Worm (Caenorhabditis elegans) whole organism, L4 larva: ENCODE data around the gene cah-1.

Experiments
- F26F4.8 ChIP-seq: fragments of 200-800 bp; sonication (Bioruptor generic); conservative IDR thresholded peaks from 2 replicates; pipeline ENCODE4 v1.3.6; 2022; ENCODE audit warnings: missing genetic modification characterization, missing compliant biosample characterization
- F37D6.2 ChIP-seq: sonication (generic microtip); optimal IDR thresholded peaks from 2 replicates; lab custom pipeline; 2016; ENCODE audit warnings: mild to moderate bottlenecking, missing genetic modification characterization, missing compliant biosample characterization
- F44E2.7 ChIP-seq: fragments of 200-800 bp; sonication (Bioruptor generic); IDR thresholded peaks from 2 replicates; pipeline ENCODE4 v2.1.2; 2022; ENCODE audit warnings: missing genetic modification characterization, missing compliant biosample characterization
- R02D3.7 ChIP-seq: fragments of 150-350 bp; sonication (generic microtip); optimal IDR thresholded peaks from 3 replicates; lab custom pipeline; 2014; ENCODE audit warnings: missing biosample characterization, missing genetic modification characterization
- T26A8.4 ChIP-seq: fragments of 200-800 bp; sonication (Bioruptor generic); IDR thresholded peaks from 2 replicates; pipeline ENCODE4 v1.3.6; 2022; ENCODE audit warnings: missing genetic modification characterization, missing compliant biosample characterization
- Y48G9A.11 ChIP-seq: fragments of 200-800 bp; sonication (Bioruptor generic); IDR thresholded peaks from 2 replicates; pipeline ENCODE4 v1.3.6; 2022; ENCODE audit warnings: missing genetic modification reagents, missing genetic modification characterization, missing compliant biosample characterization
- aha-1 ChIP-seq: fragments of 150-350 bp; peaks from one replicate; lab custom pipeline; 2014; ENCODE audit warnings: missing biosample characterization, missing genetic modification characterization
- ama-1 ChIP-seq: fragments of 150-350 bp; optimal IDR thresholded peaks from 2 replicates; lab custom pipeline; 2014; ENCODE audit warnings: inconsistent platforms, mixed read lengths
- ceh-20 ChIP-seq: fragments of 200-800 bp; sonication (Bioruptor generic); IDR thresholded peaks from 2 replicates; pipeline ENCODE4 v1.3.6; 2022; ENCODE audit warnings: missing genetic modification reagents, missing genetic modification characterization, missing compliant biosample characterization
- ceh-44 ChIP-seq: fragments of 200-800 bp; sonication (Bioruptor generic); IDR thresholded peaks from 2 replicates; pipeline ENCODE4 v1.3.6; 2022; ENCODE audit warnings: missing genetic modification reagents, missing genetic modification characterization, missing compliant biosample characterization
- dmd-6 ChIP-seq: fragments of 200-800 bp; sonication (Bioruptor generic); IDR thresholded peaks from 2 replicates; pipeline ENCODE4 v1.3.6; 2022; ENCODE audit warnings: missing genetic modification reagents, missing genetic modification characterization, missing compliant biosample characterization
- dpl-1 ChIP-seq: fragments of 150-350 bp; optimal IDR thresholded peaks from 2 replicates; lab custom pipeline; 2014; ENCODE audit warnings: missing biosample characterization, missing genetic modification reagents, missing genetic modification characterization
- dve-1 ChIP-seq: sonication (generic microtip); optimal IDR thresholded peaks from 2 replicates; lab custom pipeline; 2017; ENCODE audit warnings: antibody characterized with exemption, mild to moderate bottlenecking, missing genetic modification characterization, missing compliant biosample characterization; ENCODE audit not compliant: insufficient read depth
- egl-27 ChIP-seq: sonication (generic microtip); optimal IDR thresholded peaks from 3 replicates; lab custom pipeline; 2017; ENCODE audit warnings: missing biosample characterization, missing genetic modification reagents, missing genetic modification characterization
- fkh-10 ChIP-seq: fragments of 150-350 bp; optimal IDR thresholded peaks from 2 replicates; lab custom pipeline; 2014; ENCODE audit warnings: missing biosample characterization, missing genetic modification reagents, missing genetic modification characterization
- hif-1 ChIP-seq, 2 experiments: sonication (generic microtip); optimal IDR thresholded peaks; 2 replicates each; lab custom pipeline; 2016 to 2017; ENCODE audit warnings: missing compliant biosample characterization in 2 of 2, missing genetic modification characterization in 2 of 2, missing genetic modification reagents in 2 of 2, missing genotype in 2 of 2, mild to moderate bottlenecking in 1 of 2
- hlh-11 ChIP-seq: fragments of 200-800 bp; sonication (Bioruptor generic); optimal IDR thresholded peaks from 2 replicates; lab custom pipeline; 2018; ENCODE audit warnings: mild to moderate bottlenecking, missing genetic modification characterization, missing compliant biosample characterization
- hlh-30 ChIP-seq: sonication (generic microtip); optimal IDR thresholded peaks from 2 replicates; lab custom pipeline; 2017; ENCODE audit warnings: antibody characterized with exemption, mild to moderate bottlenecking, missing genetic modification characterization, missing compliant biosample characterization; ENCODE audit not compliant: insufficient read depth
- jun-1 ChIP-seq: fragments of 150-350 bp; optimal IDR thresholded peaks from 2 replicates; lab custom pipeline; 2014; ENCODE audit warnings: missing biosample characterization, missing genetic modification reagents, missing genetic modification characterization
- madf-5 ChIP-seq, 2 experiments: fragments of 200-800 bp; sonication (Bioruptor generic); IDR thresholded peaks; 2 replicates each; pipeline ENCODE4 v1.3.6; 2022; ENCODE audit warnings: missing compliant biosample characterization in 2 of 2, missing genetic modification characterization in 2 of 2
- mdl-1 ChIP-seq, 2 experiments: fragments of 150-350 bp in 1 of 2; sonication (generic microtip) in 1 of 2; optimal IDR thresholded peaks; 2 replicates each; lab custom pipeline; 2014 to 2017; ENCODE audit warnings: missing biosample characterization in 2 of 2, missing genetic modification characterization in 2 of 2
- mxl-2 ChIP-seq: fragments of 200-800 bp; sonication (Bioruptor generic); conservative IDR thresholded peaks from 2 replicates; pipeline ENCODE4 v1.3.6; 2022; ENCODE audit warnings: missing genetic modification reagents, missing genetic modification characterization, missing compliant biosample characterization
- mxl-3 ChIP-seq: fragments of 200-800 bp; sonication (Bioruptor generic); optimal IDR thresholded peaks from 2 replicates; lab custom pipeline; 2018; ENCODE audit warnings: mild to moderate bottlenecking, missing genetic modification characterization, missing compliant biosample characterization
- nhr-28 ChIP-seq: fragments of 150-350 bp; optimal IDR thresholded peaks from 2 replicates; lab custom pipeline; 2014; ENCODE audit warnings: missing biosample characterization, missing genetic modification characterization
- nhr-42 ChIP-seq: fragments of 200-800 bp; sonication (Bioruptor generic); IDR thresholded peaks from 2 replicates; pipeline ENCODE4 v1.3.6; 2022; ENCODE audit warnings: missing genetic modification characterization, missing compliant biosample characterization
- nhr-48 ChIP-seq: sonication (generic microtip); optimal IDR thresholded peaks from 2 replicates; lab custom pipeline; 2016; ENCODE audit warnings: mild to moderate bottlenecking, missing genetic modification characterization, missing compliant biosample characterization
- nhr-6 ChIP-seq: fragments of 150-350 bp; optimal IDR thresholded peaks from 2 replicates; lab custom pipeline; 2014; ENCODE audit warnings: missing biosample characterization, missing genetic modification characterization
- nhr-77 ChIP-seq: fragments of 150-350 bp; optimal IDR thresholded peaks from 2 replicates; lab custom pipeline; 2014; ENCODE audit warnings: missing biosample characterization, missing genetic modification characterization
- pha-4 ChIP-seq, 2 experiments: fragments of 150-350 bp in 1 of 2; fragments of 200-800 bp in 1 of 2; sonication (Bioruptor generic) in 1 of 2; IDR thresholded peaks in 1 of 2; optimal IDR thresholded peaks in 1 of 2; 2 replicates each; pipeline versions ENCODE4 v1.3.6 to Lab custom; 2014 to 2022; ENCODE audit warnings: missing genetic modification characterization in 2 of 2, missing genetic modification reagents in 2 of 2, missing biosample characterization in 1 of 2, missing compliant biosample characterization in 1 of 2
- php-3 ChIP-seq: fragments of 200-800 bp; sonication (Bioruptor generic); IDR thresholded peaks from 2 replicates; pipeline ENCODE4 v1.3.6; 2022; ENCODE audit warnings: missing genetic modification reagents, missing genetic modification characterization, missing compliant biosample characterization
- pqm-1 ChIP-seq: sonication (generic microtip); optimal IDR thresholded peaks from 2 replicates; lab custom pipeline; 2017; ENCODE audit warnings: missing biosample characterization, missing genetic modification characterization
- rbr-2 ChIP-seq: sonication (generic microtip); optimal IDR thresholded peaks from 2 replicates; lab custom pipeline; 2016; ENCODE audit warnings: missing genotype, missing genetic modification characterization, missing compliant biosample characterization
- sdz-12 ChIP-seq: fragments of 200-800 bp; sonication (Bioruptor generic); optimal IDR thresholded peaks from 2 replicates; lab custom pipeline; 2018; ENCODE audit warnings: mild to moderate bottlenecking, missing genetic modification characterization, missing compliant biosample characterization
- snpc-4 ChIP-seq: fragments of 150-350 bp; optimal IDR thresholded peaks from 2 replicates; lab custom pipeline; 2014; ENCODE audit warnings: missing biosample characterization, missing genetic modification characterization
- spr-1 ChIP-seq: sonication (generic microtip); optimal IDR thresholded peaks from 2 replicates; lab custom pipeline; 2016; ENCODE audit warnings: mild to moderate bottlenecking, missing genetic modification characterization, missing compliant biosample characterization
- spr-3 ChIP-seq: fragments of 200-800 bp; sonication (Bioruptor generic); optimal IDR thresholded peaks from 2 replicates; lab custom pipeline; 2018; ENCODE audit warnings: mild to moderate bottlenecking, missing genetic modification characterization, missing compliant biosample characterization
- tra-1 ChIP-seq: fragments of 200-800 bp; sonication (Bioruptor generic); IDR thresholded peaks from 2 replicates; pipeline ENCODE4 v1.3.6; 2022; ENCODE audit warnings: missing genetic modification reagents, missing genetic modification characterization, missing compliant biosample characterization
- unc-62 ChIP-seq, 3 experiments: fragments of 150-350 bp in 1 of 3; sonication (generic microtip); optimal IDR thresholded peaks in 2 of 3; peaks in 1 of 3; 1 replicate in 1 of 3; 2 replicates in 2 of 3; lab custom pipeline; 2014 to 2017; ENCODE audit warnings: missing biosample characterization in 3 of 3, missing genetic modification characterization in 3 of 3, missing genetic modification reagents in 3 of 3, missing genotype in 1 of 3
- vab-7 ChIP-seq: fragments of 200-800 bp; sonication (Bioruptor generic); IDR thresholded peaks from 2 replicates; pipeline ENCODE4 v1.3.6; 2022; ENCODE audit warnings: missing genetic modification reagents, missing genetic modification characterization, missing compliant biosample characterization
- zfp-2 ChIP-seq: sonication (generic microtip); optimal IDR thresholded peaks from 2 replicates; lab custom pipeline; 2016; ENCODE audit warnings: mild to moderate bottlenecking, missing genetic modification characterization, missing compliant biosample characterization
- zip-11 ChIP-seq: fragments of 200-800 bp; sonication (Bioruptor generic); IDR thresholded peaks from 2 replicates; pipeline ENCODE4 v1.3.6; 2022; ENCODE audit warnings: missing genetic modification characterization, missing compliant biosample characterization

cah-1 gene

ce11 chrIII:5099500-5099899 lies 14.1 kb upstream of the cah-1 start:
- TF ChIP-seq nhr-48 (tag; lab: Kevin White, UChicago) (peak; percentile 26), F26F4.8 (GFP tag; lab: Robert Waterston, UW) (no peak), madf-5 (GFP tag; IDR thresholded peaks at IDR 0.05; lab: Robert Waterston, UW) (no peak), php-3 (GFP tag; lab: Robert Waterston, UW) (no peak), Y48G9A.11 (GFP tag; lab: Robert Waterston, UW) (no peak), F37D6.2 (no peak), unc-62 (GFP tag; optimal IDR thresholded peaks at IDR 0.05 in 1 of 2; lab: Kevin White, UChicago) (peak in 1 of 2 experiments; percentile 60), unc-62 (tag; optimal IDR thresholded peaks at IDR 0.05; lab: Kevin White, UChicago) (no peak), dve-1 (tag; lab: Kevin White, UChicago) (no peak), aha-1 (tag; lab: Kevin White, UChicago) (peak; percentile 5), R02D3.7 (tag; lab: Kevin White, UChicago) (no peak), hif-1 (tag; optimal IDR thresholded peaks at IDR 0.05; lab: Kevin White, UChicago) (peak; percentile 17 to 57), F44E2.7 (GFP tag; lab: Robert Waterston, UW) (no peak)

ce11 chrIII:5098740-5099276 lies 13.4 kb upstream of the cah-1 start:
- no peak for TF ChIP-seq snpc-4 (tag; lab: Kevin White, UChicago)
- TF ChIP-seq aha-1 (tag; lab: Kevin White, UChicago) = peak; percentile 92
- no peak for TF ChIP-seq ceh-44

ce11 chrIII:5096741-5097140 lies 11.3 kb upstream of the cah-1 start:
- TF ChIP-seq pha-4 (GFP tag; IDR thresholded peaks at IDR 0.05; lab: Robert Waterston, UW) (no peak), pha-4 (tag; optimal IDR thresholded peaks at IDR 0.05; lab: Kevin White, UChicago) (no peak), sdz-12 (GFP tag; lab: Kevin White, UChicago) (no peak), zip-11 (GFP tag; lab: Robert Waterston, UW) (no peak), hlh-30 (tag; lab: Kevin White, UChicago) (peak; percentile 7), spr-3 (no peak), dmd-6 (GFP tag; lab: Robert Waterston, UW) (peak; percentile 40), zfp-2 (tag; lab: Kevin White, UChicago) (no peak), nhr-48 (tag; lab: Kevin White, UChicago) (peak; percentile 48), hlh-11 (peak; percentile 35), nhr-6 (tag; lab: Kevin White, UChicago) (no peak), jun-1 (tag; lab: Kevin White, UChicago) (no peak), nhr-77 (tag; lab: Kevin White, UChicago) (no peak), mdl-1 (tag; optimal IDR thresholded peaks at IDR 0.05; lab: Kevin White, UChicago) (peak in 1 of 2 experiments; percentile 69), ama-1 (lab: Kevin White, UChicago) (no peak), nhr-28 (tag; lab: Kevin White, UChicago) (peak; percentile 63), mxl-3 (GFP tag; lab: Kevin White, UChicago) (peak; percentile 85), mxl-2 (GFP tag; lab: Robert Waterston, UW) (no peak), ceh-20 (GFP tag; lab: Robert Waterston, UW) (0 out of 2 replicates have a peak, but pooled peaks have one; percentile 10)

ce11 chrIII:5094506-5094905 lies 9.1 kb upstream of the cah-1 start, which contains the start of gene F54D8.10:
Gene F54D8.10 (plus strand): TSS chrIII:5094806.
- TF ChIP-seq nhr-77 (tag; lab: Kevin White, UChicago) (no peak), egl-27 (tag; lab: Kevin White, UChicago) (no peak), dve-1 (tag; lab: Kevin White, UChicago) (no peak), tra-1 (GFP tag; lab: Robert Waterston, UW) (no peak), vab-7 (GFP tag; lab: Robert Waterston, UW) (no peak), nhr-42 (no peak), pqm-1 (tag; lab: Kevin White, UChicago) (no peak), fkh-10 (GFP tag; lab: Kevin White, UChicago) (no peak), spr-3 (no peak), dpl-1 (GFP tag; lab: Kevin White, UChicago) (no peak), rbr-2 (tag; lab: Kevin White, UChicago) (no peak), ceh-20 (GFP tag; lab: Robert Waterston, UW) (no peak), zfp-2 (tag; lab: Kevin White, UChicago) (no peak), unc-62 (GFP tag; optimal IDR thresholded peaks at IDR 0.05 in 1 of 2; lab: Kevin White, UChicago) (no peak), unc-62 (tag; optimal IDR thresholded peaks at IDR 0.05; lab: Kevin White, UChicago) (no peak), spr-1 (tag; lab: Kevin White, UChicago) (no peak), T26A8.4 (GFP tag; lab: Robert Waterston, UW) (no peak), hlh-30 (tag; lab: Kevin White, UChicago) (no peak)
- TF ChIP-seq, all 104 proteins: peak for 0
